In genomic region chrIII:12847623-12848022, ce11 we compare ENCODE assay signal across 1 worm cellular context.
TF ChIP-seq lines count a peak whose summit lies in the region.

No protein-coding gene starts in this region.

TF ChIP-seq in whole organism, L1 larva, 84 proteins besides CTCF, POLR2A, EP300 and RAD21 (continued from another document):
- no peak for TF ChIP-seq efl-1 (optimal IDR thresholded peaks at IDR 0.05; lab: Kevin White, UChicago)
- peak; percentile 14 to 64 for TF ChIP-seq efl-1 (GFP tag; optimal IDR thresholded peaks at IDR 0.05 in 1 of 2; lab: Kevin White, UChicago)
- no peak for TF ChIP-seq lin-13 (GFP tag; optimal IDR thresholded peaks at IDR 0.05; lab: Kevin White, UChicago)
- no peak for TF ChIP-seq C16A3.4 (tag; optimal IDR thresholded peaks at IDR 0.05; lab: Kevin White, UChicago)
- TF ChIP-seq egl-13 (tag; optimal IDR thresholded peaks at IDR 0.05; lab: Kevin White, UChicago), result no peak
TF ChIP-seq in whole organism, L1 larva: peak in this region for 11.
